Worm (Caenorhabditis elegans): ENCODE data around the gene C34E11.2.

The C34E11.2 gene

DNA sequence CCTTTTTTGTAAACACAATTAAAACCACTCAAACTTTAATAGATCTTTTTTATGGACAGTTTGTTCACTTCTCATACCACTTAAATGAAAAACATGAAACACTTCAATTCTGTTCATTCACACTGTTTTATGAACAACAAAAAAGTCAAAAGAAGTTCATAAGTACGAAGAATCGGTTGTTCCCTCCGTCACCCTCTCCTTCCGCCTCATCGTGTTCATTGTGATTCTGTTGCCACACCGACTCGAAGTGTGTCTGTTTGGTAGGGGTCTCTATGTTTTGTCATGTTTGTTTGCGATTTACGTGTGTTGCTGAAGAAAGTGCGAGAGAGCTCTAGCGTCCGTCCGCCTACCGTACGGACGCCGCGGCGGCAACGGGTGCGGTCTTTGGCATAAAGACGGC, 55.7 kb downstream of the C34E11.2 start, which contains the start of gene lact-7:
lact-7 (plus strand) TSS at position 301 of the 400 bp plus-strand sequence.
- no peak for TF ChIP-seq ref-1 (GFP tag; conservative IDR thresholded peaks at IDR 0.05)
- no peak for TF ChIP-seq med-1 (GFP tag; optimal IDR thresholded peaks at IDR 0.05; ENCODE audit: insufficient read depth)
- TF ChIP-seq tab-1 (GFP tag; IDR thresholded peaks at IDR 0.05): no peak
- TF ChIP-seq cog-1 (tag; optimal IDR thresholded peaks at IDR 0.05): no peak
- TF ChIP-seq T22C8.4 (GFP tag; IDR thresholded peaks at IDR 0.05): no peak
- TF ChIP-seq ztf-29 (GFP tag; IDR thresholded peaks at IDR 0.05): no peak
- TF ChIP-seq klf-2 (GFP tag; conservative IDR thresholded peaks at IDR 0.05): no peak
- no peak for TF ChIP-seq ztf-23 (GFP tag; IDR thresholded peaks at IDR 0.05)
- TF ChIP-seq flt-1 (GFP tag; IDR thresholded peaks at IDR 0.05): no peak

ce11 chrX:11757666-11758065, 56.9 kb downstream of the C34E11.2 start:
- TF ChIP-seq ref-1 (GFP tag; conservative IDR thresholded peaks at IDR 0.05) (peak; percentile 79), ztf-23 (GFP tag; IDR thresholded peaks at IDR 0.05) (peak; percentile 88), ztf-29 (GFP tag; IDR thresholded peaks at IDR 0.05) (peak; percentile 90), cog-1 (tag; optimal IDR thresholded peaks at IDR 0.05) (peak; percentile 74), klf-2 (GFP tag; conservative IDR thresholded peaks at IDR 0.05) (peak; percentile 83), flt-1 (GFP tag; IDR thresholded peaks at IDR 0.05) (peak; percentile 96), tab-1 (GFP tag; IDR thresholded peaks at IDR 0.05) (peak; percentile 92), med-1 (GFP tag; optimal IDR thresholded peaks at IDR 0.05; ENCODE audit: insufficient read depth) (peak; percentile 30), T22C8.4 (GFP tag; IDR thresholded peaks at IDR 0.05) (peak; percentile 85)
